Worm (Caenorhabditis elegans): ENCODE data around the gene F58G1.7.

DNA sequence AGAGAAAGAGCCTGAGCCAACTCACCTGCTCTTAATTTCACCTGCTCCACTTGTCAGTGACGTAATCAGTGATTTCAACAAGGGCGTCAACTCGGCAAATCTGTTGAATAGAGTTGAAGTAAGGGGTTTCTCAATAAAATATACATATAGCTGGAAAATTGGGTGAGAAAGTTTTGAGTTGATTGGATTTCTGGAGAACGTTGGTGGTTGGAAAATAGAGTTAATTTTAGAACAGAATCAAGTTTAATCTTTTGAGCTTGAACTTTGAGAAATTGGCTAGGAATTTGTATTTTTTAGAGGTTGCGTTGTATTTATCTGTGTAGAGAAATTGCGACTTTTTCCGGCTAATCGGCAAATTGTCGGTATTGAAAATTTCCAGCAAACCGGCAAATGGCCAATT, 21.6 kb upstream of the F58G1.7 start, which contains the start of gene Y38F1A.4:
- TF ChIP-seq efl-1 (GFP tag; optimal IDR thresholded peaks at IDR 0.05) (no peak), T07F8.4 (tag; optimal IDR thresholded peaks at IDR 0.05) (no peak), ztf-25 (GFP tag; IDR thresholded peaks at IDR 0.05) (no peak), D2030.7 (GFP tag; IDR thresholded peaks at IDR 0.05) (no peak), ztf-18 (tag; optimal IDR thresholded peaks at IDR 0.05) (no peak), sea-2 (GFP tag; IDR thresholded peaks at IDR 0.05) (no peak), nfya-1 (tag; optimal IDR thresholded peaks at IDR 0.05; ENCODE audit: borderline replicate concordance, insufficient read depth) (no peak)

Data from whole organism, young adult.